Fruit fly (Drosophila melanogaster) whole organism, embryonic: ENCODE results near the gene Fer2.

Experiments used
- Abd-B ChIP-seq: fragments of 200-800 bp; sonication (Bioruptor generic); optimal IDR thresholded peaks from 2 replicates; lab custom pipeline; 2018; ENCODE audit warnings: missing biosample characterization, mild to moderate bottlenecking, missing genetic modification characterization, moderate library complexity
- BEAF-32 ChIP-seq: fragments of 200-800 bp; sonication (Bioruptor generic); optimal IDR thresholded peaks from 3 replicates; lab custom pipeline; 2017; ENCODE audit warnings: missing biosample characterization, missing genetic modification characterization, mild to moderate bottlenecking, moderate library complexity, missing genetic modification reagents
- CG10147 ChIP-seq: fragments of 200-800 bp; sonication (Bioruptor generic); optimal IDR thresholded peaks from 2 replicates; lab custom pipeline; 2019; ENCODE audit warnings: missing biosample characterization, mild to moderate bottlenecking, missing genetic modification characterization, moderate library complexity
- CG10543 ChIP-seq: fragments of 200-800 bp; sonication (Bioruptor generic); optimal IDR thresholded peaks from 3 replicates; lab custom pipeline; 2017; ENCODE audit warnings: missing biosample characterization, mild to moderate bottlenecking, missing genetic modification characterization, moderate library complexity
- CG12236 ChIP-seq: fragments of 200-800 bp; sonication (Bioruptor generic); optimal IDR thresholded peaks from 2 replicates; lab custom pipeline; 2016; ENCODE audit warnings: missing biosample characterization, missing genetic modification characterization
- CG12744 ChIP-seq: fragments of 200-800 bp; sonication (Bioruptor generic); optimal IDR thresholded peaks from 2 replicates; lab custom pipeline; 2016; ENCODE audit warnings: missing biosample characterization, missing genetic modification characterization
- CG13424 ChIP-seq: fragments of 200-800 bp; sonication (Bioruptor generic); optimal IDR thresholded peaks from 2 replicates; lab custom pipeline; 2019; ENCODE audit warnings: missing biosample characterization, mild to moderate bottlenecking, missing genetic modification characterization, moderate library complexity
- CG14710 ChIP-seq: fragments of 200-800 bp; sonication (Bioruptor generic); optimal IDR thresholded peaks from 3 replicates; lab custom pipeline; 2019; ENCODE audit warnings: missing biosample characterization, mild to moderate bottlenecking, missing genetic modification characterization, moderate library complexity
- CG17802 ChIP-seq: fragments of 200-800 bp; sonication (Bioruptor generic); optimal IDR thresholded peaks from 2 replicates; lab custom pipeline; 2018; ENCODE audit warnings: missing biosample characterization, mild to moderate bottlenecking, missing genetic modification characterization, moderate library complexity
- CG18599 ChIP-seq: fragments of 200-800 bp; sonication (Bioruptor generic); optimal IDR thresholded peaks from 3 replicates; lab custom pipeline; 2017; ENCODE audit warnings: missing biosample characterization, missing genetic modification characterization, mild to moderate bottlenecking, moderate library complexity, missing genetic modification reagents
- CG32532 ChIP-seq: fragments of 200-800 bp; sonication (Bioruptor generic); IDR thresholded peaks from 2 replicates; pipeline ENCODE4 v1.3.6; 2022; ENCODE audit warnings: missing biosample characterization, missing genetic modification characterization
- CG4854 ChIP-seq: fragments of 200-800 bp; sonication (Bioruptor generic); optimal IDR thresholded peaks from 2 replicates; lab custom pipeline; 2016; ENCODE audit warnings: missing biosample characterization, missing genetic modification characterization, inconsistent platforms
- CG6272 ChIP-seq: fragments of 200-800 bp; sonication (Bioruptor generic); IDR thresholded peaks from 2 replicates; pipeline ENCODE4 v1.3.6; 2022; ENCODE audit warnings: missing biosample characterization, missing genetic modification characterization
- CG6683 ChIP-seq: fragments of 200-800 bp; sonication (Bioruptor generic); optimal IDR thresholded peaks from 2 replicates; lab custom pipeline; 2017; ENCODE audit warnings: missing biosample characterization, mild to moderate bottlenecking, missing genetic modification characterization, missing genetic modification reagents
- CG6689 ChIP-seq: fragments of 200-800 bp; sonication (Bioruptor generic); IDR thresholded peaks from 2 replicates; pipeline ENCODE4 v1.3.6; 2022; ENCODE audit warnings: missing biosample characterization, missing genetic modification characterization
- CG7963 ChIP-seq: fragments of 200-800 bp; sonication (Bioruptor generic); IDR thresholded peaks from 3 replicates; pipeline ENCODE4 v1.3.6; 2022; ENCODE audit warnings: missing biosample characterization, missing genetic modification characterization; ENCODE audit not compliant: partially characterized antibody
- CG7987 ChIP-seq: fragments of 200-800 bp; sonication (Bioruptor generic); optimal IDR thresholded peaks from 2 replicates; lab custom pipeline; 2018; ENCODE audit warnings: missing biosample characterization, mild to moderate bottlenecking, missing genetic modification characterization, moderate library complexity
- D19B ChIP-seq: fragments of 200-800 bp; sonication (Bioruptor generic); optimal IDR thresholded peaks from 2 replicates; lab custom pipeline; 2017; ENCODE audit warnings: missing biosample characterization, mild to moderate bottlenecking, missing genetic modification characterization
- Dad ChIP-seq: fragments of 200-800 bp; sonication (Bioruptor generic); optimal IDR thresholded peaks from 3 replicates; lab custom pipeline; 2016; ENCODE audit warnings: missing biosample characterization, missing genetic modification characterization
- Drgx ChIP-seq: fragments of 200-800 bp; sonication (Bioruptor generic); IDR thresholded peaks from 2 replicates; pipeline ENCODE4 v1.3.6; 2022; ENCODE audit warnings: missing biosample characterization, missing genetic modification characterization
- Fer3 ChIP-seq: fragments of 200-800 bp; sonication (Bioruptor generic); optimal IDR thresholded peaks from 2 replicates; lab custom pipeline; 2018; ENCODE audit warnings: missing biosample characterization, mild to moderate bottlenecking, missing genetic modification characterization, moderate library complexity
- Hey ChIP-seq: fragments of 200-800 bp; sonication (Bioruptor generic); optimal IDR thresholded peaks from 3 replicates; lab custom pipeline; 2018; ENCODE audit warnings: missing biosample characterization, mild to moderate bottlenecking, missing genetic modification characterization
- Hr3 ChIP-seq: fragments of 200-800 bp; sonication (Bioruptor generic); optimal IDR thresholded peaks from 3 replicates; lab custom pipeline; 2016; ENCODE audit warnings: missing biosample characterization, missing genetic modification characterization
- Max ChIP-seq: fragments of 200-800 bp; sonication (Bioruptor generic); optimal IDR thresholded peaks from 2 replicates; lab custom pipeline; 2016; ENCODE audit warnings: missing biosample characterization, mild to moderate bottlenecking, missing genetic modification characterization
- Myb ChIP-seq: fragments of 200-800 bp; sonication (Bioruptor generic); optimal IDR thresholded peaks from 2 replicates; lab custom pipeline; 2016; ENCODE audit warnings: missing biosample characterization, missing genetic modification characterization
- PHDP ChIP-seq: fragments of 200-800 bp; sonication (Bioruptor generic); optimal IDR thresholded peaks from 3 replicates; lab custom pipeline; 2018; ENCODE audit warnings: missing biosample characterization, mild to moderate bottlenecking, missing genetic modification characterization, moderate library complexity
- Rx ChIP-seq: fragments of 200-800 bp; sonication (Bioruptor generic); IDR thresholded peaks from 2 replicates; pipeline ENCODE4 v1.3.6; 2022; ENCODE audit warnings: missing biosample characterization, missing genetic modification characterization
- chif ChIP-seq, 2 experiments: fragments of 200-800 bp; sonication (Bioruptor generic); optimal IDR thresholded peaks; 3 replicates each; lab custom pipeline; 2016; ENCODE audit warnings: missing biosample characterization in 2 of 2, missing genetic modification characterization in 2 of 2
- chm ChIP-seq: fragments of 200-800 bp; sonication (Bioruptor generic); IDR thresholded peaks from 2 replicates; pipeline ENCODE4 v1.3.6; 2022; ENCODE audit warnings: missing biosample characterization, missing genetic modification characterization
- gfzf ChIP-seq: fragments of 200-800 bp; sonication (Bioruptor generic); optimal IDR thresholded peaks from 2 replicates; lab custom pipeline; 2016; ENCODE audit warnings: missing biosample characterization, mild to moderate bottlenecking, missing genetic modification characterization, moderate library complexity
- gro ChIP-seq: fragments of 200-800 bp; sonication (Bioruptor generic); optimal IDR thresholded peaks from 2 replicates; lab custom pipeline; 2016; ENCODE audit warnings: missing biosample characterization, missing genetic modification characterization
- ham ChIP-seq: fragments of 200-800 bp; sonication (Bioruptor generic); IDR thresholded peaks from 2 replicates; pipeline ENCODE4 v1.3.6; 2022; ENCODE audit warnings: missing biosample characterization, missing genetic modification characterization
- hbn ChIP-seq: fragments of 200-800 bp; sonication (Bioruptor generic); IDR thresholded peaks from 2 replicates; pipeline ENCODE4 v1.3.6; 2022; ENCODE audit warnings: missing biosample characterization, missing genetic modification characterization; ENCODE audit not compliant: partially characterized antibody
- ind ChIP-seq: fragments of 200-800 bp; sonication (Bioruptor generic); optimal IDR thresholded peaks from 3 replicates; lab custom pipeline; 2016; ENCODE audit warnings: missing biosample characterization, missing genetic modification characterization
- jing ChIP-seq: fragments of 200-800 bp; sonication (Bioruptor generic); optimal IDR thresholded peaks from 2 replicates; lab custom pipeline; 2018; ENCODE audit warnings: missing biosample characterization, mild to moderate bottlenecking, missing genetic modification characterization
- knrl ChIP-seq: fragments of 200-800 bp; sonication (Bioruptor generic); IDR thresholded peaks from 3 replicates; pipeline ENCODE4 v1.3.6; 2022; ENCODE audit warnings: missing biosample characterization, missing genetic modification characterization; ENCODE audit not compliant: partially characterized antibody
- org-1 ChIP-seq: fragments of 200-800 bp; sonication (Bioruptor generic); optimal IDR thresholded peaks from 2 replicates; lab custom pipeline; 2017; ENCODE audit warnings: missing biosample characterization, missing genetic modification characterization
- pan ChIP-seq, 4 experiments: fragments of >200 bp in 3 of 4; fragments of 200-800 bp in 1 of 4; sonication (Bioruptor generic) in 1 of 4; optimal IDR thresholded peaks in 3 of 4; IDR thresholded peaks in 1 of 4; 2 replicates each; pipeline versions ENCODE4 v1.3.6 to Lab custom; 2017 to 2022; ENCODE audit warnings: missing biosample characterization in 2 of 4, missing genetic modification characterization in 2 of 4, mixed read lengths in 1 of 4
- peb ChIP-seq: fragments of 200-800 bp; sonication (Bioruptor generic); IDR thresholded peaks from 2 replicates; pipeline ENCODE4 v1.3.6; 2022; ENCODE audit warnings: missing biosample characterization, missing genetic modification characterization
- repo ChIP-seq: fragments of 200-800 bp; sonication (Bioruptor generic); optimal IDR thresholded peaks from 2 replicates; lab custom pipeline; 2016; ENCODE audit warnings: missing biosample characterization, missing genetic modification characterization
- row ChIP-seq: fragments of 200-800 bp; sonication (Bioruptor generic); IDR thresholded peaks from 3 replicates; pipeline ENCODE4 v1.3.6; 2022; ENCODE audit warnings: missing biosample characterization, missing genetic modification characterization
- shn ChIP-seq: fragments of 200-800 bp; sonication (Bioruptor generic); optimal IDR thresholded peaks from 3 replicates; lab custom pipeline; 2016; ENCODE audit warnings: missing biosample characterization, missing genetic modification characterization
- sisA ChIP-seq: fragments of 200-800 bp; sonication (Bioruptor generic); IDR thresholded peaks from 2 replicates; pipeline ENCODE4 v1.3.6; 2022; ENCODE audit warnings: missing biosample characterization, missing genetic modification characterization
- twi ChIP-seq: fragments of 200-800 bp; optimal IDR thresholded peaks from 2 replicates; lab custom pipeline; 2019; ENCODE audit warnings: missing biosample characterization, mild to moderate bottlenecking, missing genetic modification characterization, moderate library complexity
- tx ChIP-seq: fragments of 200-800 bp; sonication (Bioruptor generic); optimal IDR thresholded peaks from 2 replicates; lab custom pipeline; 2016; ENCODE audit warnings: missing biosample characterization, missing genetic modification characterization
- vfl ChIP-seq: fragments of 200-800 bp; sonication (Bioruptor generic); optimal IDR thresholded peaks from 2 replicates; lab custom pipeline; 2016; ENCODE audit warnings: missing biosample characterization, missing genetic modification characterization
- z ChIP-seq: fragments of 200-800 bp; sonication (Bioruptor generic); IDR thresholded peaks from 3 replicates; pipeline ENCODE4 v1.3.6; 2022; ENCODE audit warnings: missing biosample characterization, missing genetic modification characterization
- zfh1 ChIP-seq: fragments of 200-800 bp; sonication (Bioruptor generic); IDR thresholded peaks from 3 replicates; pipeline ENCODE4 v1.3.6; 2022; ENCODE audit warnings: missing biosample characterization, missing genetic modification characterization

Fer2 gene

dm6 chr3R:16186791-16187681 is 35.9 kb upstream of the Fer2 start, which contains the start of gene sra (continued):
- no peak for TF ChIP-seq shn (GFP tag; lab: Kevin White, UChicago)
- peak; percentile 7 for TF ChIP-seq vfl (GFP tag; lab: Kevin White, UChicago)
- TF ChIP-seq CG17802 (tag; lab: Kevin White, UChicago), result no peak
- TF ChIP-seq CG6683 (GFP tag; lab: Kevin White, UChicago), result no peak
- no peak for TF ChIP-seq zfh1
- TF ChIP-seq sisA (GFP tag; lab: Robert Waterston, UW), result no peak
- TF ChIP-seq D19B (GFP tag; lab: Kevin White, UChicago), result no peak
- TF ChIP-seq chif (GFP tag; optimal IDR thresholded peaks at IDR 0.05; lab: Kevin White, UChicago), result peak in 1 of 2 experiments; percentile 7
- peak; percentile 59 for TF ChIP-seq CG32532
- TF ChIP-seq CG6689, result 0 out of 2 replicates have a peak, but pooled peaks have one; percentile 12
- TF ChIP-seq CG12744 (GFP tag; lab: Kevin White, UChicago), result peak; percentile 2
- no peak for TF ChIP-seq Max
- no peak for TF ChIP-seq z (GFP tag; lab: Robert Waterston, UW)
- peak; percentile 44 for TF ChIP-seq Dad (GFP tag; lab: Kevin White, UChicago)
- TF ChIP-seq org-1, result no peak
- TF ChIP-seq Hr3 (GFP tag; lab: Kevin White, UChicago), result no peak
- TF ChIP-seq ind (GFP tag; lab: Kevin White, UChicago), result no peak
- peak; percentile 35 for TF ChIP-seq PHDP (tag; lab: Kevin White, UChicago)
- TF ChIP-seq jing (GFP tag; lab: Kevin White, UChicago), result no peak
- TF ChIP-seq BEAF-32 (GFP tag; lab: Kevin White, UChicago), result peak; percentile 94
- TF ChIP-seq gfzf (GFP tag; lab: Kevin White, UChicago), result peak; percentile 57
- peak; percentile 92 for TF ChIP-seq knrl
- TF ChIP-seq row, result peak; percentile 38; the same call in 2 of the 3 replicates
- no peak for TF ChIP-seq CG12236 (GFP tag; lab: Kevin White, UChicago)
- TF ChIP-seq CG7987 (GFP tag; lab: Kevin White, UChicago), result peak; percentile 73
- 0 out of 2 replicates have a peak, but pooled peaks have one; percentile 12 for TF ChIP-seq Drgx (GFP tag; lab: Robert Waterston, UW)
- no peak for TF ChIP-seq ham (GFP tag; lab: Robert Waterston, UW)
- TF ChIP-seq Abd-B (GFP tag; lab: Kevin White, UChicago), result no peak
- no peak for TF ChIP-seq peb (GFP tag; lab: Robert Waterston, UW)
- peak; percentile 29 for TF ChIP-seq CG13424
- TF ChIP-seq repo, result peak; percentile 15
- TF ChIP-seq CG4854 (GFP tag; lab: Kevin White, UChicago), result peak; percentile 40
- TF ChIP-seq chm (GFP tag; lab: Robert Waterston, UW), result peak; percentile 71; the same call in 1 of the 2 replicates
- no peak for TF ChIP-seq Hey (tag; lab: Kevin White, UChicago)
- TF ChIP-seq CG7963, result peak; percentile 98
- no peak for TF ChIP-seq Rx
- TF ChIP-seq CG14710 (tag; lab: Kevin White, UChicago), result peak; percentile 56
- TF ChIP-seq tx (GFP tag; lab: Kevin White, UChicago), result peak; percentile 16
- peak; percentile 26 for TF ChIP-seq CG10543 (GFP tag; lab: Kevin White, UChicago)
- peak; percentile 89 for TF ChIP-seq hbn (GFP tag; lab: Robert Waterston, UW)
- TF ChIP-seq twi (tag; lab: Kevin White, UChicago), result no peak
- TF ChIP-seq Myb (GFP tag; lab: Kevin White, UChicago), result peak; percentile 54
- TF ChIP-seq pan (optimal IDR thresholded peaks at IDR 0.05; lab: Kevin White, UChicago), result no peak
- no peak for TF ChIP-seq pan (GFP tag; optimal IDR thresholded peaks at IDR 0.05 in 1 of 2, IDR thresholded peaks at IDR 0.05 in 1 of 2)
- peak; percentile 74 for TF ChIP-seq gro (GFP tag; lab: Kevin White, UChicago)
- peak; percentile 42 for TF ChIP-seq CG10147 (GFP tag; lab: Kevin White, UChicago)
- TF ChIP-seq Fer3 (tag; lab: Kevin White, UChicago), result peak; percentile 25
- peak; percentile 21; the same call in 1 of the 2 replicates for TF ChIP-seq CG6272 (GFP tag; lab: Robert Waterston, UW)
- peak; percentile 45 for TF ChIP-seq CG18599 (GFP tag; lab: Kevin White, UChicago)
